Fruit fly (Drosophila melanogaster) Kc167 (cell line): ENCODE data around the gene CG33946.

Source experiments
- Myc ChIP-seq: fragments of >200 bp; optimal IDR thresholded peaks from 2 replicates; lab custom pipeline; 2017; ENCODE audit warnings: missing external identifiers
- h ChIP-seq: fragments of >200 bp; optimal IDR thresholded peaks from 3 replicates; lab custom pipeline; 2018; ENCODE audit warnings: missing external identifiers
- insv ChIP-seq: fragments of >200 bp; optimal IDR thresholded peaks from 3 replicates; lab custom pipeline; 2018; ENCODE audit warnings: missing external identifiers
- psq ChIP-seq: fragments of >200 bp; optimal IDR thresholded peaks from 2 replicates; lab custom pipeline; 2017; ENCODE audit warnings: missing external identifiers
- ttk ChIP-seq: sonication (Bioruptor generic); optimal IDR thresholded peaks from 2 replicates; lab custom pipeline; 2017; ENCODE audit warnings: missing external identifiers

dm6 chr3L:6267509-6267908, 47.1 kb downstream of the CG33946 start:
- TF ChIP-seq h (no peak), ttk (no peak), Myc (lab: Kevin White, UChicago) (no peak), psq (lab: Kevin White, UChicago) (no peak), insv (lab: Kevin White, UChicago) (no peak)
